Fruit fly (Drosophila melanogaster): ENCODE results near the gene ppk28.
A peak's percentile ranks its signal among the peaks of the same experiment; 100 is the strongest.

Gene ppk28

DNA sequence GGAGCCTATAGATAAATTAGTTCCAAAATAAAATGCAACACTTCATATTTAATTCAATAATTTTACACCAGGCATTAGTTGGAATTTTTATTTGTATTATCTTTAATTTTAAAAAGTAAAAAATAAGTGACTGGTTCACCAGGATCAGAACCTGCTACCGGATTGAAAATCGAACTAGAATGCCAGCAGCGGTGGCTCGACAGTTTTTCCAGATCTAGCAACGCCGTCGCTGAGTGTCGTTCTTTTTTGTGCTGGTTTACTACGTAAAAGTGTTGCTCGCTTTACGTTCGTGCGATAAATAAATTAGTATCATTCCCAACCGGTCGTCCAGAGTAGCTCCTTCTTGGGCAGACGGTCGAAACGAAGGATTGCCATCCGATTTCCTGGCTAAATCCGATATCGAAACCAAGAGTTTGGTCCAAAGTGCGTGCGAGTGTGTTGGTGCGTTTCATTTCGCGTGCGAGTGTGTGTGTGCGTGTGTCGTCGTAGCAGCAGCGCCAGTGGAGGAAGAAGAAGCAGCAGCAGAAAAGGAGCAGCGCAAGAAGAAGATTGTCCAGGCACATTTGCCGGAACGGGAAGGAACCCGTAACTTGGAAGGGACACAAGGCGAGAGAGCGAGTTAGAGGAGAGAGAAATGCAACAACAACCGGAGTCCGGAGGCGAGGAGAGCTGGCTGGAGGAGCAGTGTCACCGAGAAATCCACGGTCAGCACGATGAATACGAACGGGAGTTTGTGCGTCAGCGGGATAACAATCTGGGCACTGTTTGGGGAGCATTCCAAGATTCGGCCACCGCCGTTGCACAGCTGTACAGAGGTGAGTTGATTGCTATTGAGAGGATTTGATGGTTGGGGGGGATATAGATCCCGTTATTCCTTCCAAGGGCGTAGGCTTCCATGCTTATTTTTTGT is 13.7 kb upstream of the ppk28 start, which contains the start of gene CG4768:
Gene CG4768 (plus strand): TSS at position 200 of the 910 bp plus-strand sequence.
- peak in 1 of 2 experiments; percentile 50 for TF ChIP-seq insv (GFP tag; optimal IDR thresholded peaks at IDR 0.05)
- no peak for TF ChIP-seq CG17328 (GFP tag; IDR thresholded peaks at IDR 0.05)
- no peak for TF ChIP-seq CG7372 (GFP tag; IDR thresholded peaks at IDR 0.05)
- TF ChIP-seq CG1024 (GFP tag; IDR thresholded peaks at IDR 0.05) = no peak
- TF ChIP-seq HLH4C (GFP tag; IDR thresholded peaks at IDR 0.05; ENCODE audit: partially characterized antibody) = no peak
- TF ChIP-seq dan (GFP tag; IDR thresholded peaks at IDR 0.05) = no peak
- peak; percentile 33; the same call in 1 of the 2 replicates for TF ChIP-seq MBD-R2 (GFP tag; IDR thresholded peaks at IDR 0.05)
- TF ChIP-seq CG11560 (tag; IDR thresholded peaks at IDR 0.05) = no peak
- TF ChIP-seq Meics (GFP tag; optimal IDR thresholded peaks at IDR 0.05) = no peak
- TF ChIP-seq Adf1 (GFP tag; IDR thresholded peaks at IDR 0.05) = 0 out of 2 replicates have a peak, but pooled peaks have one; percentile 42
- TF ChIP-seq MESR4 (GFP tag; optimal IDR thresholded peaks at IDR 0.05) = peak; percentile 85
- TF ChIP-seq E2f2 (GFP tag; IDR thresholded peaks at IDR 0.05) = peak; percentile 27; the same call in 1 of the 2 replicates
- TF ChIP-seq Elba2 (GFP tag; optimal IDR thresholded peaks at IDR 0.05) = no peak
- no peak for TF ChIP-seq onecut (GFP tag; IDR thresholded peaks at IDR 0.05)
- TF ChIP-seq CTCF (GFP tag; optimal IDR thresholded peaks at IDR 0.05) = no peak
- peak; percentile 98 for TF ChIP-seq CG15514 (GFP tag; optimal IDR thresholded peaks at IDR 0.05)
- TF ChIP-seq gsb-n (tag; optimal IDR thresholded peaks at IDR 0.05) = no peak
- no peak for TF ChIP-seq twi (tag; optimal IDR thresholded peaks at IDR 0.05)
- no peak for TF ChIP-seq CG10274 (GFP tag; optimal IDR thresholded peaks at IDR 0.05)
- TF ChIP-seq Hr78 (GFP tag; optimal IDR thresholded peaks at IDR 0.05) = no peak
- peak; percentile 0 for TF ChIP-seq HmgZ (tag; optimal IDR thresholded peaks at IDR 0.05)
- no peak for TF ChIP-seq CG1603 (tag; optimal IDR thresholded peaks at IDR 0.05)
- TF ChIP-seq TFAM (GFP tag; optimal IDR thresholded peaks at IDR 0.05) = no peak
- TF ChIP-seq chinmo (GFP tag; IDR thresholded peaks at IDR 0.05; ENCODE audit: partially characterized antibody) = no peak
- TF ChIP-seq CG6765 (GFP tag; optimal IDR thresholded peaks at IDR 0.05) = no peak
- no peak for TF ChIP-seq CG18262 (tag; optimal IDR thresholded peaks at IDR 0.05)
- no peak for TF ChIP-seq bowl (GFP tag; IDR thresholded peaks at IDR 0.05)
- TF ChIP-seq knrl (GFP tag; IDR thresholded peaks at IDR 0.05; ENCODE audit: partially characterized antibody) = no peak
- TF ChIP-seq ab (GFP tag; optimal IDR thresholded peaks at IDR 0.05) = no peak
- no peak for TF ChIP-seq Dp (GFP tag; optimal IDR thresholded peaks at IDR 0.05)
- peak; percentile 19 for TF ChIP-seq NfI (GFP tag; optimal IDR thresholded peaks at IDR 0.05)
- TF ChIP-seq caup (GFP tag; optimal IDR thresholded peaks at IDR 0.05; ENCODE audit: severe bottlenecking) = no peak
- peak; percentile 24 for TF ChIP-seq CG9437 (GFP tag; optimal IDR thresholded peaks at IDR 0.05)
- TF ChIP-seq nom (GFP tag; optimal IDR thresholded peaks at IDR 0.05) = peak; percentile 17
- TF ChIP-seq Med (GFP tag) = peak; percentile 66
- 0 out of 2 replicates have a peak, but pooled peaks have one; percentile 33 for TF ChIP-seq sna (GFP tag; IDR thresholded peaks at IDR 0.05; ENCODE audit: partially characterized antibody)
- TF ChIP-seq hb (GFP tag; IDR thresholded peaks at IDR 0.05; ENCODE audit: partially characterized antibody) = no peak
- no peak for TF ChIP-seq Sox102F (GFP tag; optimal IDR thresholded peaks at IDR 0.05)
- TF ChIP-seq CG16779 (GFP tag; IDR thresholded peaks at IDR 0.05) = no peak
- no peak for TF ChIP-seq CG9876 (GFP tag; optimal IDR thresholded peaks at IDR 0.05)
- TF ChIP-seq pzg (GFP tag; optimal IDR thresholded peaks at IDR 0.05) = peak; percentile 25
- no peak for TF ChIP-seq org-1 (GFP tag; optimal IDR thresholded peaks at IDR 0.05)
- TF ChIP-seq CkIIα-i1 (GFP tag; IDR thresholded peaks at IDR 0.05) = no peak
- TF ChIP-seq prd (optimal IDR thresholded peaks at IDR 0.05) = no peak
- 0 out of 3 replicates have a peak, but pooled peaks have one; percentile 7 for TF ChIP-seq prd (GFP tag; IDR thresholded peaks at IDR 0.05)
- TF ChIP-seq slbo (GFP tag; IDR thresholded peaks at IDR 0.05) = 0 out of 2 replicates have a peak, but pooled peaks have one; percentile 17
- 0 out of 2 replicates have a peak, but pooled peaks have one; percentile 13 for TF ChIP-seq CG31441 (GFP tag; IDR thresholded peaks at IDR 0.05)
- no peak for TF ChIP-seq Eip74EF (GFP tag; optimal IDR thresholded peaks at IDR 0.05)

All from whole organism, embryonic.